Fruit fly (Drosophila melanogaster) whole organism, embryonic: Measurements from ENCODE around the gene CG12017.

ENCODE experiments used
- BtbVII ChIP-seq: fragments of 200-800 bp; sonication (Bioruptor generic); optimal IDR thresholded peaks from 3 replicates; lab custom pipeline; 2017; ENCODE audit warnings: missing biosample characterization, mild to moderate bottlenecking, missing genetic modification characterization
- CG10543 ChIP-seq: fragments of 200-800 bp; sonication (Bioruptor generic); optimal IDR thresholded peaks from 3 replicates; lab custom pipeline; 2017; ENCODE audit warnings: missing biosample characterization, mild to moderate bottlenecking, missing genetic modification characterization, moderate library complexity
- CG11560 ChIP-seq: fragments of 200-800 bp; sonication (Bioruptor generic); IDR thresholded peaks from 3 replicates; pipeline ENCODE4 v1.3.6; 2022; ENCODE audit warnings: missing biosample characterization, missing genetic modification characterization
- CG1233 ChIP-seq: fragments of 200-800 bp; sonication (Bioruptor generic); optimal IDR thresholded peaks from 4 replicates; lab custom pipeline; 2018; ENCODE audit warnings: missing biosample characterization, mild to moderate bottlenecking, missing genetic modification characterization
- CG1832 ChIP-seq: fragments of 200-800 bp; sonication (Bioruptor generic); optimal IDR thresholded peaks from 2 replicates; lab custom pipeline; 2017; ENCODE audit warnings: missing biosample characterization, mild to moderate bottlenecking, missing genetic modification characterization, inconsistent platforms
- CG3838 ChIP-seq: fragments of 200-800 bp; sonication (Bioruptor generic); optimal IDR thresholded peaks from 3 replicates; lab custom pipeline; 2016; ENCODE audit warnings: missing biosample characterization, missing genetic modification characterization
- Dbx ChIP-seq: fragments of 200-800 bp; sonication (Bioruptor generic); IDR thresholded peaks from 3 replicates; pipeline ENCODE4 v1.3.6; 2022; ENCODE audit warnings: missing biosample characterization, missing genetic modification characterization
- Drgx ChIP-seq: fragments of 200-800 bp; sonication (Bioruptor generic); IDR thresholded peaks from 2 replicates; pipeline ENCODE4 v1.3.6; 2022; ENCODE audit warnings: missing biosample characterization, missing genetic modification characterization
- Ets65A ChIP-seq: fragments of 200-800 bp; sonication (Bioruptor generic); peaks from one replicate; lab custom pipeline; 2016; ENCODE audit warnings: missing biosample characterization, missing genetic modification characterization
- Fer1 ChIP-seq: fragments of 200-800 bp; sonication (Bioruptor generic); optimal IDR thresholded peaks from 2 replicates; lab custom pipeline; 2017; ENCODE audit warnings: missing biosample characterization, mild to moderate bottlenecking, missing genetic modification characterization
- HLHmδ ChIP-seq: fragments of 200-800 bp; sonication (Bioruptor generic); optimal IDR thresholded peaks from 2 replicates; lab custom pipeline; 2018; ENCODE audit warnings: missing biosample characterization, mild to moderate bottlenecking, missing genetic modification characterization, moderate library complexity
- Jarid2 ChIP-seq: fragments of 200-800 bp; sonication (Bioruptor generic); optimal IDR thresholded peaks from 3 replicates; lab custom pipeline; 2017; ENCODE audit warnings: mild to moderate bottlenecking, missing biosample characterization, missing genetic modification reagents, missing genetic modification characterization
- Med ChIP-seq: fragments of 200-800 bp; sonication (Bioruptor generic); peaks from one replicate; lab custom pipeline; 2016; ENCODE audit warnings: missing biosample characterization, missing genetic modification characterization, mild to moderate bottlenecking, inconsistent platforms, moderate library complexity
- Mes4 ChIP-seq: fragments of 200-800 bp; sonication (Bioruptor generic); optimal IDR thresholded peaks from 2 replicates; lab custom pipeline; 2016; ENCODE audit warnings: missing biosample characterization, missing genetic modification characterization
- Trl ChIP-seq, 3 experiments: fragments of >200 bp in 2 of 3; fragments of 200-800 bp in 1 of 3; sonication (Bioruptor generic) in 1 of 3; optimal IDR thresholded peaks; 2 replicates in 1 of 3; 3 replicates in 2 of 3; lab custom pipeline; 2016 to 2017; ENCODE audit warnings: missing biosample characterization in 1 of 3, missing genetic modification characterization in 1 of 3
- ash1 ChIP-seq: fragments of 200-800 bp; sonication (Bioruptor generic); optimal IDR thresholded peaks from 2 replicates; lab custom pipeline; 2018; ENCODE audit warnings: missing biosample characterization, mild to moderate bottlenecking, missing genetic modification characterization
- bsh ChIP-seq, 2 experiments: fragments of 200-800 bp; sonication (Bioruptor generic); optimal IDR thresholded peaks; 2 replicates each; lab custom pipeline; 2017 to 2018; ENCODE audit warnings: mild to moderate bottlenecking in 2 of 2, missing biosample characterization in 2 of 2, missing genetic modification characterization in 2 of 2, moderate library complexity in 1 of 2
- caup ChIP-seq: fragments of 200-800 bp; sonication (Bioruptor generic); optimal IDR thresholded peaks from 3 replicates; lab custom pipeline; 2017; ENCODE audit warnings: missing biosample characterization, mild to moderate bottlenecking, missing genetic modification characterization, moderate library complexity; ENCODE audit not compliant: severe bottlenecking
- chinmo ChIP-seq: fragments of 200-800 bp; sonication (Bioruptor generic); IDR thresholded peaks from 4 replicates; pipeline ENCODE4 v1.3.6; 2022; ENCODE audit warnings: missing biosample characterization, missing genetic modification characterization; ENCODE audit not compliant: partially characterized antibody
- corto ChIP-seq: fragments of 200-800 bp; sonication (Bioruptor generic); optimal IDR thresholded peaks from 2 replicates; lab custom pipeline; 2016; ENCODE audit warnings: missing biosample characterization, mild to moderate bottlenecking, missing genetic modification characterization, moderate library complexity
- crol ChIP-seq: fragments of 200-800 bp; sonication (Bioruptor generic); IDR thresholded peaks from 2 replicates; pipeline ENCODE4 v1.3.6; 2022; ENCODE audit warnings: missing biosample characterization, missing genetic modification characterization
- gsb-n ChIP-seq: fragments of 200-800 bp; sonication (Bioruptor generic); optimal IDR thresholded peaks from 3 replicates; lab custom pipeline; 2018; ENCODE audit warnings: missing biosample characterization, mild to moderate bottlenecking, missing genetic modification characterization
- hkb ChIP-seq, 2 experiments: fragments of 200-800 bp in 1 of 2; fragments of >200 bp in 1 of 2; sonication (Bioruptor generic) in 1 of 2; IDR thresholded peaks in 1 of 2; optimal IDR thresholded peaks in 1 of 2; 2 replicates each; pipeline versions ENCODE4 v1.3.6 to Lab custom; 2017 to 2022; ENCODE audit warnings: missing biosample characterization in 1 of 2, missing genetic modification characterization in 1 of 2
- lbe ChIP-seq: fragments of 200-800 bp; sonication (Bioruptor generic); optimal IDR thresholded peaks from 2 replicates; lab custom pipeline; 2016; ENCODE audit warnings: missing biosample characterization, mild to moderate bottlenecking, missing genetic modification characterization
- nom ChIP-seq: fragments of 200-800 bp; sonication (Bioruptor generic); optimal IDR thresholded peaks from 2 replicates; lab custom pipeline; 2017; ENCODE audit warnings: missing biosample characterization, missing genetic modification characterization, mild to moderate bottlenecking, moderate library complexity, missing genetic modification reagents
- prd ChIP-seq, 3 experiments: fragments of >200 bp in 2 of 3; fragments of 200-800 bp in 1 of 3; sonication (Bioruptor generic) in 1 of 3; optimal IDR thresholded peaks in 2 of 3; IDR thresholded peaks in 1 of 3; 2 replicates in 2 of 3; 3 replicates in 1 of 3; pipeline versions ENCODE4 v1.3.6 to Lab custom; 2017 to 2022; ENCODE audit warnings: missing biosample characterization in 1 of 3, missing genetic modification characterization in 1 of 3
- sens ChIP-seq: fragments of 200-800 bp; sonication (Bioruptor generic); peaks from one replicate; lab custom pipeline; 2016; ENCODE audit warnings: missing biosample characterization, missing genetic modification characterization
- sqz ChIP-seq: fragments of 200-800 bp; sonication (Bioruptor generic); optimal IDR thresholded peaks from 3 replicates; lab custom pipeline; 2018; ENCODE audit warnings: missing biosample characterization, mild to moderate bottlenecking, missing genetic modification characterization

Gene CG12017

dm6 chr3L:3246378-3247129, 33.5 kb upstream of the CG12017 start:
- TF ChIP-seq CG3838 (no peak), Med (peak; percentile 29), chinmo (0 out of 4 replicates have a peak, but pooled peaks have one; percentile 38), Mes4 (GFP tag; lab: Kevin White, UChicago) (no peak), nom (peak; percentile 100), lbe (GFP tag; lab: Kevin White, UChicago) (peak; percentile 94), Drgx (GFP tag; lab: Robert Waterston, UW) (peak; percentile 94), Trl (optimal IDR thresholded peaks at IDR 0.05; lab: Kevin White, UChicago) (peak in 1 of 2 experiments; percentile 7), Trl (GFP tag; optimal IDR thresholded peaks at IDR 0.05; lab: Kevin White, UChicago) (no peak), bsh (GFP tag; optimal IDR thresholded peaks at IDR 0.05; lab: Kevin White, UChicago) (peak in 1 of 2 experiments; percentile 99), Fer1 (GFP tag; lab: Kevin White, UChicago) (no peak), corto (GFP tag; lab: Kevin White, UChicago) (peak; percentile 98), crol (GFP tag; lab: Robert Waterston, UW) (peak; percentile 43; the same call in 1 of the 2 replicates)

- TF ChIP-seq Drgx (GFP tag; lab: Robert Waterston, UW): peak; percentile 61; the same call in 1 of the 2 replicates
- peak; percentile 91 for TF ChIP-seq nom
- peak in 1 of 2 experiments; percentile 69 for TF ChIP-seq bsh (GFP tag; optimal IDR thresholded peaks at IDR 0.05; lab: Kevin White, UChicago)
- TF ChIP-seq caup (GFP tag; lab: Kevin White, UChicago): no peak
- peak; percentile 99 for TF ChIP-seq lbe (GFP tag; lab: Kevin White, UChicago)
- no peak for TF ChIP-seq BtbVII (GFP tag; lab: Kevin White, UChicago)
- TF ChIP-seq hkb (optimal IDR thresholded peaks at IDR 0.05; lab: Kevin White, UChicago): no peak
- TF ChIP-seq hkb (GFP tag; IDR thresholded peaks at IDR 0.05; lab: Robert Waterston, UW): no peak
- no peak for TF ChIP-seq prd (optimal IDR thresholded peaks at IDR 0.05; lab: Kevin White, UChicago)
- no peak for TF ChIP-seq prd (GFP tag; IDR thresholded peaks at IDR 0.05; lab: Robert Waterston, UW)
- no peak for TF ChIP-seq HLHmδ
- TF ChIP-seq Ets65A: peak; percentile 29
- TF ChIP-seq CG11560 (tag; lab: Robert Waterston, UW): no peak
- no peak for TF ChIP-seq sqz
- TF ChIP-seq Dbx (GFP tag; lab: Robert Waterston, UW): no peak
- peak; percentile 99 for TF ChIP-seq corto (GFP tag; lab: Kevin White, UChicago)
- no peak for TF ChIP-seq Jarid2 (GFP tag; lab: Kevin White, UChicago)
- TF ChIP-seq gsb-n (tag; lab: Kevin White, UChicago): no peak
- TF ChIP-seq CG1233 (GFP tag; lab: Kevin White, UChicago): no peak
- TF ChIP-seq CG1832 (GFP tag; lab: Kevin White, UChicago): peak; percentile 24
- no peak for TF ChIP-seq ash1 (GFP tag; lab: Kevin White, UChicago)
- TF ChIP-seq CG10543: no peak
- peak; percentile 22 for TF ChIP-seq sens
- TF ChIP-seq, all 482 proteins: peak for 8
Measured at dm6 chr3L:3247130-3248065, 32.6 kb upstream of the CG12017 start, which contains the start of gene CG43389. CG43389 (plus strand) TSS chr3L:3248015.
